Fruit fly (Drosophila melanogaster) whole organism, embryonic: ENCODE measurements around the gene CG5498.

Source experiments
- Bdp1 ChIP-seq: fragments of 200-800 bp; sonication (Bioruptor generic); optimal IDR thresholded peaks from 3 replicates; lab custom pipeline; 2016; ENCODE audit warnings: missing biosample characterization, missing genetic modification characterization
- CG10274 ChIP-seq: fragments of 200-800 bp; sonication (Bioruptor generic); optimal IDR thresholded peaks from 3 replicates; lab custom pipeline; 2017; ENCODE audit warnings: missing biosample characterization, mild to moderate bottlenecking, missing genetic modification characterization
- CG10431 ChIP-seq: fragments of 200-800 bp; sonication (Bioruptor generic); optimal IDR thresholded peaks from 3 replicates; lab custom pipeline; 2018; ENCODE audit warnings: missing biosample characterization, mild to moderate bottlenecking, missing genetic modification characterization
- CG10979 ChIP-seq: fragments of 200-800 bp; sonication (Bioruptor generic); optimal IDR thresholded peaks from 2 replicates; lab custom pipeline; 2018; ENCODE audit warnings: missing biosample characterization, mild to moderate bottlenecking, missing genetic modification characterization, moderate library complexity
- CG11398 ChIP-seq: fragments of 200-800 bp; sonication (Bioruptor generic); optimal IDR thresholded peaks from 2 replicates; lab custom pipeline; 2016; ENCODE audit warnings: missing biosample characterization, missing genetic modification characterization
- CG12155 ChIP-seq: fragments of 200-800 bp; sonication (Bioruptor generic); optimal IDR thresholded peaks from 3 replicates; lab custom pipeline; 2016; ENCODE audit warnings: missing biosample characterization, missing genetic modification characterization
- CG15269 ChIP-seq: fragments of 200-800 bp; sonication (Bioruptor generic); optimal IDR thresholded peaks from 2 replicates; lab custom pipeline; 2018; ENCODE audit warnings: missing biosample characterization, mild to moderate bottlenecking, missing genetic modification characterization, moderate library complexity
- CG15479 ChIP-seq: fragments of 200-800 bp; sonication (Bioruptor generic); optimal IDR thresholded peaks from 3 replicates; lab custom pipeline; 2019; ENCODE audit warnings: missing biosample characterization, mild to moderate bottlenecking, missing genetic modification characterization, moderate library complexity
- CG15601 ChIP-seq: fragments of 200-800 bp; sonication (Bioruptor generic); optimal IDR thresholded peaks from 3 replicates; lab custom pipeline; 2019; ENCODE audit warnings: missing biosample characterization, mild to moderate bottlenecking, missing genetic modification characterization, moderate library complexity
- CG18476 ChIP-seq: fragments of 200-800 bp; sonication (Bioruptor generic); optimal IDR thresholded peaks from 2 replicates; lab custom pipeline; 2016; ENCODE audit warnings: missing biosample characterization, mild to moderate bottlenecking, missing genetic modification characterization
- CG30020 ChIP-seq: fragments of 200-800 bp; optimal IDR thresholded peaks from 2 replicates; lab custom pipeline; 2019; ENCODE audit warnings: missing biosample characterization, mild to moderate bottlenecking, missing genetic modification characterization, moderate library complexity
- CG31365 ChIP-seq: fragments of 200-800 bp; sonication (Bioruptor generic); optimal IDR thresholded peaks from 2 replicates; lab custom pipeline; 2018; ENCODE audit warnings: missing biosample characterization, mild to moderate bottlenecking, missing genetic modification characterization
- CG3163 ChIP-seq: fragments of 200-800 bp; sonication (Bioruptor generic); optimal IDR thresholded peaks from 3 replicates; lab custom pipeline; 2016; ENCODE audit warnings: missing biosample characterization, missing genetic modification characterization
- CG3838 ChIP-seq: fragments of 200-800 bp; sonication (Bioruptor generic); optimal IDR thresholded peaks from 3 replicates; lab custom pipeline; 2016; ENCODE audit warnings: missing biosample characterization, missing genetic modification characterization
- CG6654 ChIP-seq: fragments of 200-800 bp; sonication (Bioruptor generic); optimal IDR thresholded peaks from 2 replicates; lab custom pipeline; 2017; ENCODE audit warnings: missing biosample characterization, mild to moderate bottlenecking, missing genetic modification characterization
- CG7357 ChIP-seq: fragments of 200-800 bp; sonication (Bioruptor generic); IDR thresholded peaks from 3 replicates; pipeline ENCODE4 v1.3.6; 2022; ENCODE audit warnings: missing biosample characterization, missing genetic modification characterization
- CG7987 ChIP-seq: fragments of 200-800 bp; sonication (Bioruptor generic); optimal IDR thresholded peaks from 2 replicates; lab custom pipeline; 2018; ENCODE audit warnings: missing biosample characterization, mild to moderate bottlenecking, missing genetic modification characterization, moderate library complexity
- CG8359 ChIP-seq: fragments of 200-800 bp; sonication (Bioruptor generic); optimal IDR thresholded peaks from 2 replicates; lab custom pipeline; 2017; ENCODE audit warnings: missing biosample characterization, mild to moderate bottlenecking, missing genetic modification characterization, borderline replicate concordance
- CG8944 ChIP-seq: fragments of 200-800 bp; sonication (Bioruptor generic); optimal IDR thresholded peaks from 3 replicates; lab custom pipeline; 2016; ENCODE audit warnings: missing biosample characterization, missing genetic modification characterization
- CoRest ChIP-seq: fragments of 200-800 bp; sonication (Bioruptor generic); optimal IDR thresholded peaks from 3 replicates; lab custom pipeline; 2018; ENCODE audit warnings: missing biosample characterization, mild to moderate bottlenecking, missing genetic modification characterization, moderate library complexity
- Deaf1 ChIP-seq: fragments of 200-800 bp; optimal IDR thresholded peaks from 3 replicates; lab custom pipeline; 2019; ENCODE audit warnings: missing biosample characterization, mild to moderate bottlenecking, missing genetic modification characterization, moderate library complexity
- E2f1 ChIP-seq: fragments of 200-800 bp; sonication (Bioruptor generic); IDR thresholded peaks from 2 replicates; pipeline ENCODE4 v1.3.6; 2022; ENCODE audit warnings: missing biosample characterization, missing genetic modification characterization
- Fer1 ChIP-seq: fragments of 200-800 bp; sonication (Bioruptor generic); optimal IDR thresholded peaks from 2 replicates; lab custom pipeline; 2017; ENCODE audit warnings: missing biosample characterization, mild to moderate bottlenecking, missing genetic modification characterization
- Fer3 ChIP-seq: fragments of 200-800 bp; sonication (Bioruptor generic); optimal IDR thresholded peaks from 2 replicates; lab custom pipeline; 2018; ENCODE audit warnings: missing biosample characterization, mild to moderate bottlenecking, missing genetic modification characterization, moderate library complexity
- HHEX ChIP-seq: fragments of 200-800 bp; sonication (Bioruptor generic); optimal IDR thresholded peaks from 3 replicates; lab custom pipeline; 2017; ENCODE audit warnings: missing biosample characterization, mild to moderate bottlenecking, missing genetic modification characterization, missing genetic modification reagents
- Hand ChIP-seq: fragments of 200-800 bp; sonication (Bioruptor generic); optimal IDR thresholded peaks from 2 replicates; lab custom pipeline; 2017; ENCODE audit warnings: mild to moderate bottlenecking, missing biosample characterization, missing genetic modification reagents, missing genetic modification characterization
- Hsf ChIP-seq: fragments of 200-800 bp; sonication (Bioruptor generic); optimal IDR thresholded peaks from 3 replicates; lab custom pipeline; 2016; ENCODE audit warnings: missing biosample characterization, missing genetic modification characterization
- Kr ChIP-seq: fragments of 200-800 bp; sonication (Bioruptor generic); optimal IDR thresholded peaks from 2 replicates; lab custom pipeline; 2017; ENCODE audit warnings: missing biosample characterization, mild to moderate bottlenecking, missing genetic modification characterization
- Mrtf ChIP-seq: fragments of 200-800 bp; sonication (Bioruptor generic); IDR thresholded peaks from 3 replicates; pipeline ENCODE4 v1.3.6; 2022; ENCODE audit warnings: missing biosample characterization, missing genetic modification characterization
- NfI ChIP-seq: fragments of 200-800 bp; sonication (Bioruptor generic); optimal IDR thresholded peaks from 3 replicates; lab custom pipeline; 2018; ENCODE audit warnings: missing biosample characterization, mild to moderate bottlenecking, missing genetic modification characterization, moderate library complexity
- Scr ChIP-seq: fragments of 200-800 bp; sonication (Bioruptor generic); IDR thresholded peaks from 2 replicates; pipeline ENCODE4 v1.3.6; 2022; ENCODE audit warnings: missing biosample characterization, missing genetic modification characterization; ENCODE audit not compliant: partially characterized antibody
- amos ChIP-seq: fragments of 200-800 bp; sonication (Bioruptor generic); IDR thresholded peaks from 2 replicates; pipeline ENCODE4 v1.3.6; 2022; ENCODE audit warnings: missing biosample characterization, missing genetic modification characterization; ENCODE audit not compliant: partially characterized antibody
- cad ChIP-seq: fragments of >200 bp; optimal IDR thresholded peaks from 2 replicates; lab custom pipeline; 2017; ENCODE audit warnings: missing biosample characterization, missing genetic modification characterization
- cas ChIP-seq: fragments of 200-800 bp; sonication (Bioruptor generic); IDR thresholded peaks from 2 replicates; pipeline ENCODE4 v1.3.6; 2022; ENCODE audit warnings: missing biosample characterization, missing genetic modification characterization
- crp ChIP-seq, 2 experiments: fragments of 200-800 bp; sonication (Bioruptor generic); optimal IDR thresholded peaks; 2 replicates in 1 of 2; 3 replicates in 1 of 2; lab custom pipeline; 2017; ENCODE audit warnings: missing biosample characterization in 2 of 2, missing genetic modification characterization in 2 of 2, mild to moderate bottlenecking in 1 of 2, moderate library complexity in 1 of 2
- dpn ChIP-seq, 2 experiments: fragments of 200-800 bp; sonication (Bioruptor generic); optimal IDR thresholded peaks; 3 replicates each; lab custom pipeline; 2016; ENCODE audit warnings: missing biosample characterization in 2 of 2, missing genetic modification characterization in 2 of 2
- exex ChIP-seq: fragments of 200-800 bp; sonication (Bioruptor generic); optimal IDR thresholded peaks from 4 replicates; lab custom pipeline; 2018; ENCODE audit warnings: missing biosample characterization, mild to moderate bottlenecking, missing genetic modification characterization, moderate library complexity
- fru ChIP-seq: fragments of >200 bp; optimal IDR thresholded peaks from 2 replicates; lab custom pipeline; 2017
- nerfin-2 ChIP-seq: fragments of 200-800 bp; sonication (Bioruptor generic); IDR thresholded peaks from 2 replicates; pipeline ENCODE4 v1.3.6; 2022; ENCODE audit warnings: missing biosample characterization, missing genetic modification characterization; ENCODE audit not compliant: partially characterized antibody
- phol ChIP-seq: fragments of 200-800 bp; sonication (Bioruptor generic); optimal IDR thresholded peaks from 3 replicates; lab custom pipeline; 2018; ENCODE audit warnings: missing biosample characterization, mild to moderate bottlenecking, missing genetic modification characterization, moderate library complexity
- sc ChIP-seq, 3 experiments: fragments of >200 bp in 2 of 3; fragments of 200-800 bp in 1 of 3; sonication (Bioruptor generic) in 1 of 3; optimal IDR thresholded peaks; 2 replicates in 2 of 3; 3 replicates in 1 of 3; lab custom pipeline; 2017; ENCODE audit warnings: mild to moderate bottlenecking in 1 of 3, missing biosample characterization in 1 of 3, missing genetic modification characterization in 1 of 3, missing genetic modification reagents in 1 of 3
- sens ChIP-seq: fragments of 200-800 bp; sonication (Bioruptor generic); peaks from one replicate; lab custom pipeline; 2016; ENCODE audit warnings: missing biosample characterization, missing genetic modification characterization
- sna ChIP-seq: fragments of 200-800 bp; sonication (Bioruptor generic); IDR thresholded peaks from 2 replicates; pipeline ENCODE4 v1.3.6; 2022; ENCODE audit warnings: missing biosample characterization, missing genetic modification characterization; ENCODE audit not compliant: partially characterized antibody
- sqz ChIP-seq: fragments of 200-800 bp; sonication (Bioruptor generic); optimal IDR thresholded peaks from 3 replicates; lab custom pipeline; 2018; ENCODE audit warnings: missing biosample characterization, mild to moderate bottlenecking, missing genetic modification characterization
- sr ChIP-seq: fragments of 200-800 bp; sonication (Bioruptor generic); IDR thresholded peaks from 3 replicates; pipeline ENCODE4 v1.3.6; 2022; ENCODE audit warnings: missing biosample characterization, missing genetic modification characterization
- tin ChIP-seq: fragments of 200-800 bp; sonication (Bioruptor generic); optimal IDR thresholded peaks from 3 replicates; lab custom pipeline; 2016; ENCODE audit warnings: missing biosample characterization, missing genetic modification characterization
- tup ChIP-seq: fragments of 200-800 bp; sonication (Bioruptor generic); optimal IDR thresholded peaks from 2 replicates; lab custom pipeline; 2016; ENCODE audit warnings: missing biosample characterization, mild to moderate bottlenecking, missing genetic modification characterization, moderate library complexity
- twi ChIP-seq: fragments of 200-800 bp; optimal IDR thresholded peaks from 2 replicates; lab custom pipeline; 2019; ENCODE audit warnings: missing biosample characterization, mild to moderate bottlenecking, missing genetic modification characterization, moderate library complexity
- usp ChIP-seq: fragments of >200 bp; optimal IDR thresholded peaks from 2 replicates; lab custom pipeline; 2017; ENCODE audit warnings: missing biosample characterization, missing genetic modification characterization
- wor ChIP-seq: fragments of 200-800 bp; sonication (Bioruptor generic); IDR thresholded peaks from 2 replicates; pipeline ENCODE4 v1.3.6; 2022; ENCODE audit warnings: missing biosample characterization, missing genetic modification characterization
- zfh1 ChIP-seq: fragments of 200-800 bp; sonication (Bioruptor generic); IDR thresholded peaks from 3 replicates; pipeline ENCODE4 v1.3.6; 2022; ENCODE audit warnings: missing biosample characterization, missing genetic modification characterization

The CG5498 gene

DNA sequence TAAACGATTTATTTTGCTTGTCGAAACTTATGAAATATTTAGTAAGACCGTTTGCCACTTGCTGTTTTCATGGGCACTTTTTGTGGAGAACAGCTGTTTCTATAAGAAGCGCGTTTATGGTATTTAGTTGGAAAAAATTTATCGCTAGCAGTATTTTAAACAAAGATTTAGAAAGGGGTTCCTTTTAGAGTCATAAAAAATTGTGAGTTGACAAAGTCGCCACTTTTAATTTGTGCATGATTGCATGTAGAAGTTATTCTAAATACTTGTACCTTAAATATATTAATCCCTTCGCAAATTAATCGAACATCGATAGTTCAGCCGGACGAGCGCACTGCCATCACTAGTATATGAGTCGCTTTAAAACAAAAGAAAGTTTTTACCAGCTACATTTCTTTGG, 48.4 kb upstream of the CG5498 start, which contains the start of the genes Las and Psn (continued):
- TF ChIP-seq tup (GFP tag; lab: Kevin White, UChicago) (no peak), amos (peak; percentile 54), CG15601 (tag; lab: Kevin White, UChicago) (no peak), CG18476 (GFP tag; lab: Kevin White, UChicago) (no peak), CG15479 (GFP tag; lab: Kevin White, UChicago) (no peak), nerfin-2 (no peak), CG3838 (GFP tag; lab: Kevin White, UChicago) (no peak), CG8944 (GFP tag; lab: Kevin White, UChicago) (no peak), Deaf1 (no peak), NfI (no peak), CoRest (tag; lab: Kevin White, UChicago) (no peak), sens (GFP tag; lab: Kevin White, UChicago) (peak; percentile 88), CG3163 (GFP tag; lab: Kevin White, UChicago) (no peak), Bdp1 (GFP tag; lab: Kevin White, UChicago) (no peak), sna (GFP tag; lab: Robert Waterston, UW) (peak; percentile 62; the same call in 1 of the 2 replicates), sc (optimal IDR thresholded peaks at IDR 0.05; lab: Kevin White, UChicago) (no peak), sc (GFP tag; optimal IDR thresholded peaks at IDR 0.05; lab: Kevin White, UChicago) (no peak), CG10431 (no peak), CG6654 (GFP tag; lab: Kevin White, UChicago) (no peak), Fer3 (no peak), CG31365 (tag; lab: Kevin White, UChicago) (no peak), crp (GFP tag; optimal IDR thresholded peaks at IDR 0.05; lab: Kevin White, UChicago) (peak; percentile 60 to 93), usp (GFP tag; lab: Kevin White, UChicago) (no peak), sqz (GFP tag; lab: Kevin White, UChicago) (no peak), CG12155 (GFP tag; lab: Kevin White, UChicago) (peak; percentile 16), twi (no peak), zfh1 (GFP tag; lab: Robert Waterston, UW) (no peak), CG8359 (GFP tag; lab: Kevin White, UChicago) (no peak), Fer1 (GFP tag; lab: Kevin White, UChicago) (peak; percentile 3), sr (no peak), exex (tag; lab: Kevin White, UChicago) (no peak), CG10274 (GFP tag; lab: Kevin White, UChicago) (no peak), CG30020 (peak; percentile 58), CG7357 (GFP tag; lab: Robert Waterston, UW) (no peak), dpn (GFP tag; optimal IDR thresholded peaks at IDR 0.05; lab: Kevin White, UChicago) (peak in 1 of 2 experiments; percentile 19), Kr (GFP tag; lab: Kevin White, UChicago) (no peak), E2f1 (GFP tag; lab: Robert Waterston, UW) (no peak), fru (lab: Kevin White, UChicago) (no peak), Hand (GFP tag; lab: Kevin White, UChicago) (no peak), Mrtf (GFP tag; lab: Robert Waterston, UW) (no peak), cas (GFP tag; lab: Robert Waterston, UW) (no peak), wor (GFP tag; lab: Robert Waterston, UW) (no peak), tin (peak; percentile 9), Hsf (GFP tag; lab: Kevin White, UChicago) (peak; percentile 18), CG7987 (GFP tag; lab: Kevin White, UChicago) (no peak), CG15269 (tag; lab: Kevin White, UChicago) (no peak), CG10979 (tag; lab: Kevin White, UChicago) (no peak), phol (tag; lab: Kevin White, UChicago) (peak; percentile 36), cad (GFP tag; lab: Kevin White, UChicago) (no peak), HHEX (GFP tag; lab: Kevin White, UChicago) (no peak), CG11398 (no peak), Scr (peak; percentile 77)
